Fruit fly (Drosophila melanogaster) whole organism, prepupa: ENCODE measurements around the gene CG15543.

Experiments
- CG10631 ChIP-seq: fragments of 200-800 bp; sonication (Bioruptor generic); optimal IDR thresholded peaks from 2 replicates; lab custom pipeline; 2016; ENCODE audit warnings: missing biosample characterization, missing genetic modification characterization
- CG11294 ChIP-seq: fragments of 200-800 bp; sonication (Bioruptor generic); IDR thresholded peaks from 2 replicates; pipeline ENCODE4 v1.3.6; 2022; ENCODE audit warnings: missing biosample characterization, missing genetic modification characterization
- CG11762 ChIP-seq: fragments of 200-800 bp; sonication (Bioruptor generic); optimal IDR thresholded peaks from 3 replicates; lab custom pipeline; 2016; ENCODE audit warnings: missing biosample characterization, missing genetic modification characterization; ENCODE audit not compliant: insufficient read depth
- CG16779 ChIP-seq: fragments of 200-800 bp; sonication (Bioruptor generic); optimal IDR thresholded peaks from 3 replicates; lab custom pipeline; 2017; ENCODE audit warnings: missing biosample characterization, mild to moderate bottlenecking, missing genetic modification characterization
- CG3919 ChIP-seq: fragments of 200-800 bp; sonication (Bioruptor generic); optimal IDR thresholded peaks from 3 replicates; lab custom pipeline; 2016; ENCODE audit warnings: missing biosample characterization, missing genetic modification characterization
- CG7368 ChIP-seq: fragments of 200-800 bp; sonication (Bioruptor generic); optimal IDR thresholded peaks from 3 replicates; lab custom pipeline; 2016; ENCODE audit warnings: missing biosample characterization, missing genetic modification characterization
- CG8119 ChIP-seq: fragments of 200-800 bp; sonication (Bioruptor generic); IDR thresholded peaks from 3 replicates; pipeline ENCODE4 v1.3.6; 2022; ENCODE audit warnings: missing biosample characterization, missing genetic modification characterization
- CG8319 ChIP-seq: fragments of 200-800 bp; sonication (Bioruptor generic); optimal IDR thresholded peaks from 3 replicates; lab custom pipeline; 2016; ENCODE audit warnings: missing biosample characterization, missing genetic modification characterization
- CG8632 ChIP-seq: fragments of 200-800 bp; sonication (Bioruptor generic); optimal IDR thresholded peaks from 3 replicates; lab custom pipeline; 2016; ENCODE audit warnings: missing biosample characterization, missing genetic modification characterization
- Eip75B ChIP-seq: fragments of 200-800 bp; sonication (Bioruptor generic); optimal IDR thresholded peaks from 3 replicates; lab custom pipeline; 2016; ENCODE audit warnings: missing biosample characterization, missing genetic modification characterization
- Eip78C ChIP-seq: fragments of 200-800 bp; sonication (Bioruptor generic); peaks from one replicate; lab custom pipeline; 2016; ENCODE audit warnings: missing biosample characterization, missing genetic modification characterization
- Ets21C ChIP-seq: fragments of 200-800 bp; sonication (Bioruptor generic); optimal IDR thresholded peaks from 3 replicates; lab custom pipeline; 2016; ENCODE audit warnings: missing biosample characterization, missing genetic modification characterization
- Gug ChIP-seq: fragments of 200-800 bp; sonication (Bioruptor generic); IDR thresholded peaks from 2 replicates; pipeline ENCODE4 v1.3.6; 2022; ENCODE audit warnings: missing biosample characterization, missing genetic modification characterization
- Hr38 ChIP-seq: sonication (Bioruptor generic); optimal IDR thresholded peaks from 2 replicates; lab custom pipeline; 2016; ENCODE audit warnings: missing biosample characterization, missing genetic modification characterization
- Hr4 ChIP-seq: fragments of 200-800 bp; sonication (Bioruptor generic); optimal IDR thresholded peaks from 3 replicates; lab custom pipeline; 2016; ENCODE audit warnings: missing biosample characterization, missing genetic modification characterization
- Lpt ChIP-seq: fragments of 200-800 bp; sonication (Bioruptor generic); optimal IDR thresholded peaks from 3 replicates; lab custom pipeline; 2016; ENCODE audit warnings: missing biosample characterization, missing genetic modification characterization
- OdsH ChIP-seq: fragments of 200-800 bp; sonication (Bioruptor generic); optimal IDR thresholded peaks from 3 replicates; lab custom pipeline; 2016; ENCODE audit warnings: missing biosample characterization, missing genetic modification characterization
- Sox102F ChIP-seq: fragments of 200-800 bp; sonication (Bioruptor generic); optimal IDR thresholded peaks from 2 replicates; lab custom pipeline; 2016; ENCODE audit warnings: missing biosample characterization, mild to moderate bottlenecking, missing genetic modification characterization
- Sox15 ChIP-seq: fragments of 200-800 bp; sonication (Bioruptor generic); optimal IDR thresholded peaks from 3 replicates; lab custom pipeline; 2016; ENCODE audit warnings: missing biosample characterization, missing genetic modification characterization
- acj6 ChIP-seq: fragments of 200-800 bp; sonication (Bioruptor generic); optimal IDR thresholded peaks from 3 replicates; lab custom pipeline; 2016; ENCODE audit warnings: missing biosample characterization, missing genetic modification characterization
- fd85E ChIP-seq: fragments of 200-800 bp; sonication (Bioruptor generic); optimal IDR thresholded peaks from 3 replicates; lab custom pipeline; 2016; ENCODE audit warnings: missing biosample characterization, missing genetic modification characterization
- fkh ChIP-seq: fragments of 200-800 bp; sonication (Bioruptor generic); optimal IDR thresholded peaks from 3 replicates; lab custom pipeline; 2017; ENCODE audit warnings: missing biosample characterization, mild to moderate bottlenecking, missing genetic modification characterization, moderate library complexity
- ss ChIP-seq, 2 experiments: fragments of 200-800 bp; sonication (Bioruptor generic); optimal IDR thresholded peaks; 2 replicates in 1 of 2; 3 replicates in 1 of 2; lab custom pipeline; 2017 to 2018; ENCODE audit warnings: mild to moderate bottlenecking in 2 of 2, missing biosample characterization in 2 of 2, missing genetic modification characterization in 2 of 2, moderate library complexity in 1 of 2
- vri ChIP-seq: fragments of 200-800 bp; sonication (Bioruptor generic); optimal IDR thresholded peaks from 3 replicates; lab custom pipeline; 2016; ENCODE audit warnings: missing biosample characterization, mild to moderate bottlenecking, missing genetic modification characterization

CG15543 gene

dm6 chr3R:30789363-30789762 lies 46.7 kb downstream of the CG15543 start (continued):
- TF ChIP-seq Hr4 (GFP tag; lab: Kevin White, UChicago) (peak; percentile 23), Sox15 (GFP tag; lab: Kevin White, UChicago) (no peak), CG11762 (GFP tag; lab: Kevin White, UChicago) (no peak), CG8119 (GFP tag; lab: Robert Waterston, UW) (peak; percentile 69; the same call in 2 of the 3 replicates), CG3919 (GFP tag; lab: Kevin White, UChicago) (peak; percentile 27), Gug (GFP tag; lab: Robert Waterston, UW) (peak; percentile 61), CG8632 (no peak), Eip78C (peak; percentile 69), vri (no peak), Sox102F (GFP tag; lab: Kevin White, UChicago) (no peak), CG11294 (GFP tag; lab: Robert Waterston, UW) (peak; percentile 42; the same call in 1 of the 2 replicates), CG7368 (GFP tag; lab: Kevin White, UChicago) (no peak), CG16779 (peak; percentile 6), fd85E (GFP tag; lab: Kevin White, UChicago) (no peak), Ets21C (GFP tag; lab: Kevin White, UChicago) (no peak)
- TF ChIP-seq, all 60 proteins: peak for 21

dm6 chr3R:30792959-30793358 lies 50.3 kb downstream of the CG15543 start:
- TF ChIP-seq CG10631 (GFP tag; lab: Kevin White, UChicago) (no peak), Eip78C (no peak), Eip75B (GFP tag; lab: Kevin White, UChicago) (no peak), acj6 (GFP tag; lab: Kevin White, UChicago) (no peak), Gug (GFP tag; lab: Robert Waterston, UW) (no peak), CG3919 (GFP tag; lab: Kevin White, UChicago) (no peak), CG8319 (no peak), ss (GFP tag; optimal IDR thresholded peaks at IDR 0.05; lab: Kevin White, UChicago) (no peak), Lpt (GFP tag; lab: Kevin White, UChicago) (no peak), OdsH (GFP tag; lab: Kevin White, UChicago) (no peak), Hr38 (GFP tag; lab: Kevin White, UChicago) (no peak), fkh (no peak), Sox102F (GFP tag; lab: Kevin White, UChicago) (no peak)
